Worm (Caenorhabditis elegans): ENCODE measurements around the gene T05C12.9.

ce11 chrII:8216922-8217321, 23.9 kb upstream of the T05C12.9 start, which contains the start of gene ifg-1:
- no peak for TF ChIP-seq aly-2 (tag; optimal IDR thresholded peaks at IDR 0.05)
- TF ChIP-seq nhr-6 (tag; optimal IDR thresholded peaks at IDR 0.05): no peak
- TF ChIP-seq lin-38 (GFP tag; IDR thresholded peaks at IDR 0.05): no peak
- no peak for TF ChIP-seq zag-1 (tag; optimal IDR thresholded peaks at IDR 0.05)
- TF ChIP-seq pqm-1 (tag; optimal IDR thresholded peaks at IDR 0.05): no peak
- no peak for TF ChIP-seq daf-12 (tag; optimal IDR thresholded peaks at IDR 0.05)
- TF ChIP-seq hlh-30 (tag; optimal IDR thresholded peaks at IDR 0.05; ENCODE audit: insufficient read depth): no peak
- TF ChIP-seq sdz-12 (GFP tag; optimal IDR thresholded peaks at IDR 0.05): no peak
- no peak for TF ChIP-seq nhr-76 (tag; optimal IDR thresholded peaks at IDR 0.05)
- no peak for TF ChIP-seq ctbp-1 (GFP tag; IDR thresholded peaks at IDR 0.05)
- TF ChIP-seq nhr-77 (tag; optimal IDR thresholded peaks at IDR 0.05): no peak
- no peak for TF ChIP-seq duxl-1 (tag; optimal IDR thresholded peaks at IDR 0.05; ENCODE audit: poor library complexity)
